ENCODE assay signal across 4 worm cellular contexts in genomic region chrII:11290109-11290784, ce11.
TF ChIP-seq lines count a peak whose summit lies in the region.

Gene C47G2.3 (minus strand): TSS chrII:11290159.

TF ChIP-seq in whole organism, L1 larva, 84 proteins besides CTCF, POLR2A, EP300 and RAD21 (continued from another document and continues in another):
- TF ChIP-seq ces-1 (GFP tag; optimal IDR thresholded peaks at IDR 0.05; lab: Kevin White, UChicago) (no peak), aha-1 (tag; optimal IDR thresholded peaks at IDR 0.05; lab: Kevin White, UChicago) (no peak), hpl-2 (GFP tag; optimal IDR thresholded peaks at IDR 0.05; lab: Kevin White, UChicago) (no peak), snu-23 (GFP tag; optimal IDR thresholded peaks at IDR 0.05; lab: Kevin White, UChicago) (peak; percentile 48), elt-3 (tag; optimal IDR thresholded peaks at IDR 0.05; lab: Kevin White, UChicago) (no peak), ztf-11 (tag; optimal IDR thresholded peaks at IDR 0.05; lab: Kevin White, UChicago) (peak in 1 of 2 experiments; percentile 64), tbx-2 (tag; optimal IDR thresholded peaks at IDR 0.05; lab: Kevin White, UChicago) (peak; percentile 37), ceh-8 (GFP tag; optimal IDR thresholded peaks at IDR 0.05; lab: Kevin White, UChicago) (no peak), dpl-1 (GFP tag; optimal IDR thresholded peaks at IDR 0.05; lab: Kevin White, UChicago) (peak; percentile 73 to 86 (median 85)), egl-27 (tag; optimal IDR thresholded peaks at IDR 0.05; lab: Kevin White, UChicago) (no peak), efl-3 (GFP tag; optimal IDR thresholded peaks at IDR 0.05; lab: Kevin White, UChicago) (no peak), hlh-17 (GFP tag; optimal IDR thresholded peaks at IDR 0.05; lab: Kevin White, UChicago; ENCODE audit: borderline replicate concordance) (no peak), C34B4.2 (tag; optimal IDR thresholded peaks at IDR 0.05; lab: Kevin White, UChicago) (no peak), mdl-1 (tag; optimal IDR thresholded peaks at IDR 0.05; lab: Kevin White, UChicago) (no peak), pax-3 (tag; optimal IDR thresholded peaks at IDR 0.05; lab: Kevin White, UChicago) (no peak), mep-1 (tag; optimal IDR thresholded peaks at IDR 0.05; lab: Kevin White, UChicago) (peak; percentile 4), lin-13 (GFP tag; optimal IDR thresholded peaks at IDR 0.05; lab: Kevin White, UChicago) (no peak), ceh-90 (tag; optimal IDR thresholded peaks at IDR 0.05; lab: Kevin White, UChicago) (peak; percentile 75), irx-1 (tag; optimal IDR thresholded peaks at IDR 0.05; lab: Kevin White, UChicago) (peak; percentile 47), ceh-63 (GFP tag; optimal IDR thresholded peaks at IDR 0.05; lab: Kevin White, UChicago) (no peak), unc-130 (tag; optimal IDR thresholded peaks at IDR 0.05; lab: Kevin White, UChicago) (peak; percentile 87), sup-37 (GFP tag; optimal IDR thresholded peaks at IDR 0.05; lab: Kevin White, UChicago) (no peak), mef-2 (tag; optimal IDR thresholded peaks at IDR 0.05; lab: Kevin White, UChicago) (no peak), rnt-1 (tag; optimal IDR thresholded peaks at IDR 0.05; lab: Kevin White, UChicago) (peak; percentile 85), F16B12.6 (tag; optimal IDR thresholded peaks at IDR 0.05; lab: Kevin White, UChicago) (no peak), nhr-12 (tag; optimal IDR thresholded peaks at IDR 0.05; lab: Kevin White, UChicago) (no peak), fkh-8 (tag; optimal IDR thresholded peaks at IDR 0.05; lab: Kevin White, UChicago) (no peak), hlh-4 (tag; optimal IDR thresholded peaks at IDR 0.05; lab: Kevin White, UChicago) (no peak), grh-1 (GFP tag; IDR thresholded peaks at IDR 0.05; lab: Robert Waterston, UW) (no peak), blmp-1 (tag; optimal IDR thresholded peaks at IDR 0.05; lab: Kevin White, UChicago) (peak; percentile 7), xbp-1 (tag; optimal IDR thresholded peaks at IDR 0.05; lab: Kevin White, UChicago) (peak; percentile 31), jun-1 (tag; optimal IDR thresholded peaks at IDR 0.05; lab: Kevin White, UChicago) (no peak), sox-4 (tag; optimal IDR thresholded peaks at IDR 0.05; lab: Kevin White, UChicago) (peak; percentile 56), lin-15B (tag; optimal IDR thresholded peaks at IDR 0.05; lab: Kevin White, UChicago) (no peak)

TF ChIP-seq in whole organism, L3 larva, 47 proteins besides CTCF, POLR2A, EP300 and RAD21 (continued from another document):
- TF ChIP-seq nhr-12 (tag; optimal IDR thresholded peaks at IDR 0.05; lab: Kevin White, UChicago) (no peak), nhr-77 (tag; optimal IDR thresholded peaks at IDR 0.05; lab: Kevin White, UChicago) (no peak), daf-12 (tag; optimal IDR thresholded peaks at IDR 0.05; lab: Kevin White, UChicago) (no peak), unc-39 (tag; optimal IDR thresholded peaks at IDR 0.05; lab: Kevin White, UChicago) (no peak), nfya-1 (tag; optimal IDR thresholded peaks at IDR 0.05; lab: Kevin White, UChicago; ENCODE audit: insufficient read depth) (peak; percentile 39), skn-1 (tag; optimal IDR thresholded peaks at IDR 0.05; lab: Kevin White, UChicago) (peak; percentile 52), ztf-4 (tag; optimal IDR thresholded peaks at IDR 0.05; lab: Kevin White, UChicago) (no peak), nhr-43 (tag; optimal IDR thresholded peaks at IDR 0.05; lab: Kevin White, UChicago; ENCODE audit: poor library complexity, severe bottlenecking) (peak; percentile 80), elt-1 (tag; optimal IDR thresholded peaks at IDR 0.05; lab: Kevin White, UChicago) (no peak), egl-5 (tag; optimal IDR thresholded peaks at IDR 0.05; lab: Kevin White, UChicago) (no peak), lin-15B (tag; optimal IDR thresholded peaks at IDR 0.05; lab: Kevin White, UChicago) (peak; percentile 36), egl-27 (tag; optimal IDR thresholded peaks at IDR 0.05; lab: Kevin White, UChicago) (no peak), pqm-1 (tag; optimal IDR thresholded peaks at IDR 0.05; lab: Kevin White, UChicago) (peak; percentile 43)
TF ChIP-seq in whole organism, L3 larva: peak in this region for 9.

TF ChIP-seq in whole organism, L4 larva, 104 proteins besides CTCF, POLR2A, EP300 and RAD21 (continued from another document):
- TF ChIP-seq F49E8.2 (tag; optimal IDR thresholded peaks at IDR 0.05; lab: Kevin White, UChicago; ENCODE audit: borderline replicate concordance) (no peak), mes-2 (tag; optimal IDR thresholded peaks at IDR 0.05; lab: Kevin White, UChicago; ENCODE audit: poor library complexity, severe bottlenecking) (peak; percentile 96), zip-11 (GFP tag; IDR thresholded peaks at IDR 0.05; lab: Robert Waterston, UW) (no peak), spr-3 (GFP tag; optimal IDR thresholded peaks at IDR 0.05; lab: Kevin White, UChicago) (no peak), hlh-11 (tag; optimal IDR thresholded peaks at IDR 0.05; lab: Kevin White, UChicago) (peak; percentile 27), daf-16 (GFP tag; optimal IDR thresholded peaks at IDR 0.05; lab: Kevin White, UChicago) (no peak), daf-16 (tag; optimal IDR thresholded peaks at IDR 0.05; lab: Kevin White, UChicago) (peak; percentile 32), arid-1 (GFP tag; conservative IDR thresholded peaks at IDR 0.05; lab: Robert Waterston, UW) (no peak), aha-1 (tag; lab: Kevin White, UChicago) (peak; percentile 47), lsy-2 (tag; optimal IDR thresholded peaks at IDR 0.05; lab: Kevin White, UChicago) (peak in 1 of 2 experiments; percentile 73), set-16 (GFP tag; IDR thresholded peaks at IDR 0.05; lab: Robert Waterston, UW) (no peak), madf-9 (GFP tag; conservative IDR thresholded peaks at IDR 0.05; lab: Robert Waterston, UW) (0 out of 2 replicates have a peak, but pooled peaks have one; percentile 21), R02D3.7 (tag; optimal IDR thresholded peaks at IDR 0.05; lab: Kevin White, UChicago) (no peak), T26A8.4 (GFP tag; IDR thresholded peaks at IDR 0.05; lab: Robert Waterston, UW) (no peak), lin-13 (GFP tag; optimal IDR thresholded peaks at IDR 0.05; lab: Kevin White, UChicago) (no peak), lin-29 (GFP tag; IDR thresholded peaks at IDR 0.05; lab: Robert Waterston, UW) (no peak), dpl-1 (GFP tag; optimal IDR thresholded peaks at IDR 0.05; lab: Kevin White, UChicago) (peak; percentile 90), nhr-111 (GFP tag; optimal IDR thresholded peaks at IDR 0.05; lab: Kevin White, UChicago) (no peak), snpc-1.2 (GFP tag; IDR thresholded peaks at IDR 0.05; lab: Robert Waterston, UW) (no peak), pha-4 (GFP tag; IDR thresholded peaks at IDR 0.05; lab: Robert Waterston, UW) (no peak), pha-4 (tag; optimal IDR thresholded peaks at IDR 0.05; lab: Kevin White, UChicago) (no peak), saeg-2 (GFP tag; IDR thresholded peaks at IDR 0.05; lab: Robert Waterston, UW) (no peak), hif-1 (tag; optimal IDR thresholded peaks at IDR 0.05; lab: Kevin White, UChicago) (peak in 1 of 2 experiments; percentile 42), ceh-32 (tag; optimal IDR thresholded peaks at IDR 0.05; lab: Kevin White, UChicago; ENCODE audit: poor library complexity) (no peak), duxl-1 (tag; optimal IDR thresholded peaks at IDR 0.05; lab: Kevin White, UChicago; ENCODE audit: poor library complexity) (peak; percentile 71), zip-2 (tag; optimal IDR thresholded peaks at IDR 0.05; lab: Kevin White, UChicago) (no peak), egl-43 (GFP tag; IDR thresholded peaks at IDR 0.05; lab: Robert Waterston, UW) (no peak), zfp-2 (tag; optimal IDR thresholded peaks at IDR 0.05; lab: Kevin White, UChicago) (no peak), unc-130 (GFP tag; optimal IDR thresholded peaks at IDR 0.05; lab: Kevin White, UChicago) (peak; percentile 75), egl-27 (tag; optimal IDR thresholded peaks at IDR 0.05; lab: Kevin White, UChicago) (no peak), sdz-12 (GFP tag; optimal IDR thresholded peaks at IDR 0.05; lab: Kevin White, UChicago) (no peak), nhr-102 (tag; optimal IDR thresholded peaks at IDR 0.05; lab: Kevin White, UChicago) (peak; percentile 2), snpc-4 (tag; optimal IDR thresholded peaks at IDR 0.05; lab: Kevin White, UChicago) (no peak), ceh-28 (tag; optimal IDR thresholded peaks at IDR 0.05; lab: Kevin White, UChicago) (no peak), nhr-48 (tag; optimal IDR thresholded peaks at IDR 0.05; lab: Kevin White, UChicago) (no peak), nhr-6 (tag; optimal IDR thresholded peaks at IDR 0.05; lab: Kevin White, UChicago) (peak; percentile 58), unc-39 (tag; optimal IDR thresholded peaks at IDR 0.05; lab: Kevin White, UChicago) (no peak), lin-39 (tag; optimal IDR thresholded peaks at IDR 0.05; lab: Kevin White, UChicago) (no peak)

TF ChIP-seq in whole organism, young adult, 124 proteins besides CTCF, POLR2A, EP300 and RAD21 (continued from another document):
- TF ChIP-seq egl-18 (GFP tag; IDR thresholded peaks at IDR 0.05; lab: Robert Waterston, UW) (no peak), D2030.7 (GFP tag; IDR thresholded peaks at IDR 0.05; lab: Robert Waterston, UW) (peak; percentile 56), athp-1 (tag; optimal IDR thresholded peaks at IDR 0.05; lab: Kevin White, UChicago) (peak; percentile 67), mcd-1 (GFP tag; IDR thresholded peaks at IDR 0.05; lab: Robert Waterston, UW) (peak; percentile 66), gei-17 (GFP tag; optimal IDR thresholded peaks at IDR 0.05; lab: Kevin White, UChicago) (no peak), egrh-3 (GFP tag; IDR thresholded peaks at IDR 0.05; lab: Robert Waterston, UW) (no peak), ama-1 (optimal IDR thresholded peaks at IDR 0.05; lab: Kevin White, UChicago) (no peak), ama-1 (GFP tag; optimal IDR thresholded peaks at IDR 0.05; lab: Kevin White, UChicago) (peak in 1 of 2 experiments; percentile 6), rcor-1 (GFP tag; IDR thresholded peaks at IDR 0.05; lab: Robert Waterston, UW) (0 out of 2 replicates have a peak, but pooled peaks have one; percentile 39), hmg-1.2 (GFP tag; IDR thresholded peaks at IDR 0.05; lab: Robert Waterston, UW) (0 out of 2 replicates have a peak, but pooled peaks have one; percentile 8), lir-1 (GFP tag; conservative IDR thresholded peaks at IDR 0.05; lab: Robert Waterston, UW) (0 out of 2 replicates have a peak, but pooled peaks have one; percentile 27), ztf-28 (GFP tag; IDR thresholded peaks at IDR 0.05; lab: Robert Waterston, UW) (no peak), snpc-1.3 (tag; optimal IDR thresholded peaks at IDR 0.05; lab: Kevin White, UChicago; ENCODE audit: insufficient read depth) (peak; percentile 41), efl-1 (GFP tag; optimal IDR thresholded peaks at IDR 0.05; lab: Kevin White, UChicago) (peak; percentile 55), aptf-2 (GFP tag; conservative IDR thresholded peaks at IDR 0.05; lab: Robert Waterston, UW) (no peak), xnd-1 (tag; optimal IDR thresholded peaks at IDR 0.05; lab: Kevin White, UChicago) (peak; percentile 42), let-607 (tag; optimal IDR thresholded peaks at IDR 0.05; lab: Kevin White, UChicago) (peak in 1 of 2 experiments; percentile 51), ztf-18 (tag; optimal IDR thresholded peaks at IDR 0.05; lab: Kevin White, UChicago) (peak; percentile 20), F33H1.4 (GFP tag; IDR thresholded peaks at IDR 0.05; lab: Robert Waterston, UW) (peak; percentile 43; the same call in 1 of the 2 replicates), dox-1 (GFP tag; IDR thresholded peaks at IDR 0.05; lab: Robert Waterston, UW) (peak; percentile 31; the same call in 1 of the 2 replicates), madf-3 (GFP tag; IDR thresholded peaks at IDR 0.05; lab: Robert Waterston, UW) (0 out of 2 replicates have a peak, but pooled peaks have one; percentile 57), bed-2 (GFP tag; IDR thresholded peaks at IDR 0.05; lab: Robert Waterston, UW) (0 out of 2 replicates have a peak, but pooled peaks have one; percentile 51), ekl-4 (GFP tag; IDR thresholded peaks at IDR 0.05; lab: Robert Waterston, UW) (peak; percentile 37; the same call in 1 of the 2 replicates), nfya-1 (tag; optimal IDR thresholded peaks at IDR 0.05; lab: Kevin White, UChicago; ENCODE audit: borderline replicate concordance, insufficient read depth) (no peak), unc-130 (GFP tag; optimal IDR thresholded peaks at IDR 0.05; lab: Kevin White, UChicago) (peak; percentile 72), tlf-1 (GFP tag; optimal IDR thresholded peaks at IDR 0.05; lab: Kevin White, UChicago) (peak; percentile 17), ceh-40 (GFP tag; IDR thresholded peaks at IDR 0.05; lab: Robert Waterston, UW) (no peak), somi-1 (GFP tag; optimal IDR thresholded peaks at IDR 0.05; lab: Kevin White, UChicago) (no peak), cebp-2 (GFP tag; IDR thresholded peaks at IDR 0.05; lab: Robert Waterston, UW) (no peak), ztf-22 (GFP tag; optimal IDR thresholded peaks at IDR 0.05; lab: Kevin White, UChicago) (no peak), ztf-25 (GFP tag; IDR thresholded peaks at IDR 0.05; lab: Robert Waterston, UW) (0 out of 2 replicates have a peak, but pooled peaks have one; percentile 39), let-526 (GFP tag; IDR thresholded peaks at IDR 0.05; lab: Robert Waterston, UW) (no peak), ccch-3 (GFP tag; optimal IDR thresholded peaks at IDR 0.05; lab: Kevin White, UChicago) (peak; percentile 13), F39B2.1 (GFP tag; IDR thresholded peaks at IDR 0.05; lab: Robert Waterston, UW) (0 out of 2 replicates have a peak, but pooled peaks have one; percentile 3), lin-40 (tag; optimal IDR thresholded peaks at IDR 0.05; lab: Kevin White, UChicago) (no peak), bed-1 (GFP tag; IDR thresholded peaks at IDR 0.05; lab: Robert Waterston, UW) (no peak), ceh-79 (tag; optimal IDR thresholded peaks at IDR 0.05; lab: Kevin White, UChicago) (no peak), hlh-26 (GFP tag; conservative IDR thresholded peaks at IDR 0.05; lab: Robert Waterston, UW) (no peak), rec-8 (tag; optimal IDR thresholded peaks at IDR 0.05; lab: Kevin White, UChicago) (peak in 1 of 2 experiments; percentile 25), F57A8.1 (GFP tag; optimal IDR thresholded peaks at IDR 0.05; lab: Kevin White, UChicago) (no peak), him-1 (tag; optimal IDR thresholded peaks at IDR 0.05; lab: Kevin White, UChicago) (peak; percentile 38)
